Fruit fly (Drosophila melanogaster) whole organism, embryonic: ENCODE results near the gene CG9760.

Experiments
- Asciz ChIP-seq: fragments of 200-800 bp; sonication (Bioruptor generic); optimal IDR thresholded peaks from 2 replicates; lab custom pipeline; 2017; ENCODE audit warnings: missing biosample characterization, mild to moderate bottlenecking, missing genetic modification characterization, missing genetic modification reagents
- Bgb ChIP-seq: fragments of 200-800 bp; sonication (Bioruptor generic); IDR thresholded peaks from 2 replicates; pipeline ENCODE4 v1.3.6; 2022; ENCODE audit warnings: missing biosample characterization, missing genetic modification characterization; ENCODE audit not compliant: partially characterized antibody
- Bteb2 ChIP-seq: fragments of 200-800 bp; sonication (Bioruptor generic); optimal IDR thresholded peaks from 2 replicates; lab custom pipeline; 2016; ENCODE audit warnings: missing biosample characterization, missing genetic modification characterization
- CG10267 ChIP-seq: fragments of 200-800 bp; sonication (Bioruptor generic); optimal IDR thresholded peaks from 2 replicates; lab custom pipeline; 2018; ENCODE audit warnings: missing biosample characterization, mild to moderate bottlenecking, missing genetic modification characterization, moderate library complexity
- CG12155 ChIP-seq: fragments of 200-800 bp; sonication (Bioruptor generic); optimal IDR thresholded peaks from 3 replicates; lab custom pipeline; 2016; ENCODE audit warnings: missing biosample characterization, missing genetic modification characterization
- CG17829 ChIP-seq: fragments of 200-800 bp; optimal IDR thresholded peaks from 2 replicates; lab custom pipeline; 2019; ENCODE audit warnings: missing biosample characterization, mild to moderate bottlenecking, missing genetic modification characterization, moderate library complexity
- CG2199 ChIP-seq: fragments of 200-800 bp; sonication (Bioruptor generic); IDR thresholded peaks from 3 replicates; pipeline ENCODE4 v1.3.6; 2022; ENCODE audit warnings: missing biosample characterization, missing genetic modification characterization
- CG2875 ChIP-seq: fragments of 200-800 bp; sonication (Bioruptor generic); optimal IDR thresholded peaks from 2 replicates; lab custom pipeline; 2017; ENCODE audit warnings: missing biosample characterization, mild to moderate bottlenecking, missing genetic modification characterization, missing genetic modification reagents
- CG32772 ChIP-seq: fragments of 200-800 bp; sonication (Bioruptor generic); IDR thresholded peaks from 2 replicates; pipeline ENCODE4 v1.3.6; 2022; ENCODE audit warnings: missing biosample characterization, missing genetic modification characterization
- CG3407 ChIP-seq: fragments of 200-800 bp; sonication (Bioruptor generic); optimal IDR thresholded peaks from 2 replicates; lab custom pipeline; 2018; ENCODE audit warnings: missing biosample characterization, mild to moderate bottlenecking, missing genetic modification characterization
- CG42726 ChIP-seq: fragments of 200-800 bp; sonication (Bioruptor generic); IDR thresholded peaks from 2 replicates; pipeline ENCODE4 v1.3.6; 2022; ENCODE audit warnings: missing biosample characterization, missing genetic modification characterization; ENCODE audit not compliant: partially characterized antibody
- CG6791 ChIP-seq: fragments of 200-800 bp; sonication (Bioruptor generic); IDR thresholded peaks from 3 replicates; pipeline ENCODE4 v1.3.6; 2022; ENCODE audit warnings: missing biosample characterization, missing genetic modification characterization; ENCODE audit not compliant: partially characterized antibody
- CG7556 ChIP-seq: fragments of 200-800 bp; sonication (Bioruptor generic); optimal IDR thresholded peaks from 2 replicates; lab custom pipeline; 2017; ENCODE audit warnings: missing biosample characterization, mild to moderate bottlenecking, missing genetic modification characterization
- CG7928 ChIP-seq: fragments of 200-800 bp; sonication (Bioruptor generic); optimal IDR thresholded peaks from 2 replicates; lab custom pipeline; 2017; ENCODE audit warnings: missing biosample characterization, mild to moderate bottlenecking, missing genetic modification characterization
- Doc3 ChIP-seq: fragments of 200-800 bp; sonication (Bioruptor generic); IDR thresholded peaks from 3 replicates; pipeline ENCODE4 v1.3.6; 2022; ENCODE audit warnings: missing biosample characterization, missing genetic modification characterization; ENCODE audit not compliant: partially characterized antibody
- Dp ChIP-seq: fragments of 200-800 bp; sonication (Bioruptor generic); optimal IDR thresholded peaks from 2 replicates; lab custom pipeline; 2018; ENCODE audit warnings: missing biosample characterization, mild to moderate bottlenecking, missing genetic modification characterization, moderate library complexity
- Ets97D ChIP-seq: fragments of 200-800 bp; sonication (Bioruptor generic); optimal IDR thresholded peaks from 3 replicates; lab custom pipeline; 2016; ENCODE audit warnings: missing biosample characterization, missing genetic modification characterization
- Hr51 ChIP-seq, 2 experiments: fragments of 200-800 bp; sonication (Bioruptor generic); optimal IDR thresholded peaks; 2 replicates in 1 of 2; 3 replicates in 1 of 2; lab custom pipeline; 2016 to 2018; ENCODE audit warnings: missing biosample characterization in 2 of 2, missing genetic modification characterization in 2 of 2, mild to moderate bottlenecking in 1 of 2, moderate library complexity in 1 of 2
- Lim3 ChIP-seq: fragments of 200-800 bp; sonication (Bioruptor generic); IDR thresholded peaks from 2 replicates; pipeline ENCODE4 v1.3.6; 2022; ENCODE audit warnings: missing biosample characterization, missing genetic modification characterization
- Oli ChIP-seq: fragments of 200-800 bp; sonication (Bioruptor generic); optimal IDR thresholded peaks from 2 replicates; lab custom pipeline; 2018; ENCODE audit warnings: missing biosample characterization, mild to moderate bottlenecking, missing genetic modification characterization, moderate library complexity
- Poxn ChIP-seq: fragments of 200-800 bp; sonication (Bioruptor generic); IDR thresholded peaks from 2 replicates; pipeline ENCODE4 v1.3.6; 2022; ENCODE audit warnings: missing biosample characterization, missing genetic modification characterization
- Rfx ChIP-seq: fragments of 200-800 bp; sonication (Bioruptor generic); IDR thresholded peaks from 2 replicates; pipeline ENCODE4 v1.3.6; 2022; ENCODE audit warnings: missing biosample characterization, missing genetic modification characterization
- Scr ChIP-seq: fragments of 200-800 bp; sonication (Bioruptor generic); IDR thresholded peaks from 2 replicates; pipeline ENCODE4 v1.3.6; 2022; ENCODE audit warnings: missing biosample characterization, missing genetic modification characterization; ENCODE audit not compliant: partially characterized antibody
- Sin3A ChIP-seq: fragments of >200 bp; optimal IDR thresholded peaks from 2 replicates; lab custom pipeline; 2018
- Sox102F ChIP-seq: fragments of 200-800 bp; sonication (Bioruptor generic); optimal IDR thresholded peaks from 2 replicates; lab custom pipeline; 2018; ENCODE audit warnings: missing biosample characterization, mild to moderate bottlenecking, missing genetic modification characterization, moderate library complexity
- Sry-δ ChIP-seq: fragments of 200-800 bp; sonication (Bioruptor generic); optimal IDR thresholded peaks from 2 replicates; lab custom pipeline; 2016; ENCODE audit warnings: missing biosample characterization, missing genetic modification characterization
- Trl ChIP-seq, 3 experiments: fragments of >200 bp in 2 of 3; fragments of 200-800 bp in 1 of 3; sonication (Bioruptor generic) in 1 of 3; optimal IDR thresholded peaks; 2 replicates in 1 of 3; 3 replicates in 2 of 3; lab custom pipeline; 2016 to 2017; ENCODE audit warnings: missing biosample characterization in 1 of 3, missing genetic modification characterization in 1 of 3
- abd-A ChIP-seq: fragments of 200-800 bp; sonication (Bioruptor generic); optimal IDR thresholded peaks from 3 replicates; lab custom pipeline; 2019; ENCODE audit warnings: missing biosample characterization, mild to moderate bottlenecking, missing genetic modification characterization, moderate library complexity
- bbx ChIP-seq: fragments of 200-800 bp; sonication (Bioruptor generic); IDR thresholded peaks from 2 replicates; pipeline ENCODE4 v1.3.6; 2022; ENCODE audit warnings: missing biosample characterization, missing genetic modification characterization; ENCODE audit not compliant: partially characterized antibody
- cato ChIP-seq: fragments of 200-800 bp; sonication (Bioruptor generic); optimal IDR thresholded peaks from 2 replicates; lab custom pipeline; 2016; ENCODE audit warnings: missing biosample characterization, missing genetic modification characterization, borderline replicate concordance
- cg ChIP-seq: fragments of 200-800 bp; sonication (Bioruptor generic); optimal IDR thresholded peaks from 3 replicates; lab custom pipeline; 2019; ENCODE audit warnings: missing biosample characterization, mild to moderate bottlenecking, missing genetic modification characterization, moderate library complexity
- en ChIP-seq: fragments of 200-800 bp; sonication (Bioruptor generic); optimal IDR thresholded peaks from 2 replicates; lab custom pipeline; 2016; ENCODE audit warnings: missing biosample characterization, missing genetic modification characterization
- eve ChIP-seq, 2 experiments: fragments of >200 bp; optimal IDR thresholded peaks; 2 replicates each; lab custom pipeline; 2017; ENCODE audit warnings: missing biosample characterization in 2 of 2, missing genetic modification characterization in 2 of 2
- exex ChIP-seq: fragments of 200-800 bp; sonication (Bioruptor generic); optimal IDR thresholded peaks from 4 replicates; lab custom pipeline; 2018; ENCODE audit warnings: missing biosample characterization, mild to moderate bottlenecking, missing genetic modification characterization, moderate library complexity
- eyg ChIP-seq: fragments of 200-800 bp; sonication (Bioruptor generic); optimal IDR thresholded peaks from 3 replicates; lab custom pipeline; 2016; ENCODE audit warnings: missing biosample characterization, missing genetic modification characterization
- fd3F ChIP-seq: fragments of 200-800 bp; sonication (Bioruptor generic); optimal IDR thresholded peaks from 2 replicates; lab custom pipeline; 2018; ENCODE audit warnings: missing biosample characterization, mild to moderate bottlenecking, missing genetic modification characterization, moderate library complexity
- gfzf ChIP-seq: fragments of 200-800 bp; sonication (Bioruptor generic); optimal IDR thresholded peaks from 2 replicates; lab custom pipeline; 2016; ENCODE audit warnings: missing biosample characterization, mild to moderate bottlenecking, missing genetic modification characterization, moderate library complexity
- hbn ChIP-seq: fragments of 200-800 bp; sonication (Bioruptor generic); IDR thresholded peaks from 2 replicates; pipeline ENCODE4 v1.3.6; 2022; ENCODE audit warnings: missing biosample characterization, missing genetic modification characterization; ENCODE audit not compliant: partially characterized antibody
- nerfin-1 ChIP-seq: fragments of 200-800 bp; sonication (Bioruptor generic); optimal IDR thresholded peaks from 3 replicates; lab custom pipeline; 2019; ENCODE audit warnings: missing biosample characterization, mild to moderate bottlenecking, missing genetic modification characterization, moderate library complexity
- nmo ChIP-seq: fragments of 200-800 bp; sonication (Bioruptor generic); optimal IDR thresholded peaks from 2 replicates; lab custom pipeline; 2018; ENCODE audit warnings: missing biosample characterization, mild to moderate bottlenecking, missing genetic modification characterization, moderate library complexity
- nom ChIP-seq: fragments of 200-800 bp; sonication (Bioruptor generic); optimal IDR thresholded peaks from 2 replicates; lab custom pipeline; 2017; ENCODE audit warnings: missing biosample characterization, missing genetic modification characterization, mild to moderate bottlenecking, moderate library complexity, missing genetic modification reagents
- pros ChIP-seq: fragments of 200-800 bp; sonication (Bioruptor generic); optimal IDR thresholded peaks from 3 replicates; lab custom pipeline; 2019; ENCODE audit warnings: missing biosample characterization, mild to moderate bottlenecking, missing genetic modification characterization, moderate library complexity
- psq ChIP-seq: fragments of 200-800 bp; sonication (Bioruptor generic); optimal IDR thresholded peaks from 2 replicates; lab custom pipeline; 2017; ENCODE audit warnings: missing biosample characterization, missing genetic modification characterization
- sob ChIP-seq: fragments of 200-800 bp; sonication (Bioruptor generic); IDR thresholded peaks from 2 replicates; pipeline ENCODE4 v1.3.6; 2022; ENCODE audit warnings: missing biosample characterization, missing genetic modification characterization
- vnd ChIP-seq: fragments of 200-800 bp; sonication (Bioruptor generic); IDR thresholded peaks from 3 replicates; pipeline ENCODE4 v1.3.6; 2022; ENCODE audit warnings: missing biosample characterization, missing genetic modification characterization; ENCODE audit not compliant: partially characterized antibody

The CG9760 gene

dm6 chr3L:12146970-12147369 lies 16.6 kb downstream of the CG9760 start:
- TF ChIP-seq Trl (optimal IDR thresholded peaks at IDR 0.05; lab: Kevin White, UChicago): peak; percentile 64 to 68
- no peak for TF ChIP-seq Trl (GFP tag; optimal IDR thresholded peaks at IDR 0.05; lab: Kevin White, UChicago)
- no peak for TF ChIP-seq Poxn
- 0 out of 3 replicates have a peak, but pooled peaks have one; percentile 17 for TF ChIP-seq Doc3
- TF ChIP-seq Sox102F (GFP tag; lab: Kevin White, UChicago): no peak
- peak; percentile 76 for TF ChIP-seq psq
- no peak for TF ChIP-seq Bteb2 (GFP tag; lab: Kevin White, UChicago)
- TF ChIP-seq Lim3 (GFP tag; lab: Robert Waterston, UW): no peak
- TF ChIP-seq Sry-δ: no peak
- no peak for TF ChIP-seq CG7556 (GFP tag; lab: Kevin White, UChicago)
- TF ChIP-seq CG32772 (GFP tag; lab: Robert Waterston, UW): no peak
- peak; percentile 35; the same call in 1 of the 2 replicates for TF ChIP-seq bbx (GFP tag; lab: Robert Waterston, UW)
- no peak for TF ChIP-seq cg (GFP tag; lab: Kevin White, UChicago)
- no peak for TF ChIP-seq en
- TF ChIP-seq Hr51 (GFP tag; optimal IDR thresholded peaks at IDR 0.05; lab: Kevin White, UChicago): no peak
- peak; percentile 85 for TF ChIP-seq CG12155
- TF ChIP-seq, all 482 proteins: peak for 5

dm6 chr3L:12145709-12146694 lies 17.5 kb downstream of the CG9760 start, which contains the start of the genes eIF3l and Nrx-IV:
Gene eIF3l, minus strand, starts transcription at chr3L:12146097.
Gene Nrx-IV, plus strand, starts transcription at chr3L:12146519.
- peak; percentile 24 for TF ChIP-seq Sin3A
- no peak for TF ChIP-seq CG2875 (GFP tag; lab: Kevin White, UChicago)
- TF ChIP-seq psq: no peak
- TF ChIP-seq cato (GFP tag; lab: Kevin White, UChicago): no peak
- no peak for TF ChIP-seq eyg (GFP tag; lab: Kevin White, UChicago)
- TF ChIP-seq nerfin-1 (tag; lab: Kevin White, UChicago): no peak
- no peak for TF ChIP-seq CG2199
- peak; percentile 5 for TF ChIP-seq Dp (GFP tag; lab: Kevin White, UChicago)
- peak; percentile 14 for TF ChIP-seq Ets97D
- TF ChIP-seq Scr: peak; percentile 80
- TF ChIP-seq CG6791: peak; percentile 56
- no peak for TF ChIP-seq abd-A (tag; lab: Kevin White, UChicago)
- TF ChIP-seq vnd: peak; percentile 64; the same call in 1 of the 3 replicates
- TF ChIP-seq Asciz (GFP tag; lab: Kevin White, UChicago): no peak
- no peak for TF ChIP-seq en
- TF ChIP-seq exex: no peak
- peak; percentile 31 for TF ChIP-seq CG10267 (tag; lab: Kevin White, UChicago)
- TF ChIP-seq Rfx (GFP tag; lab: Robert Waterston, UW): no peak
- peak; percentile 59; the same call in 1 of the 2 replicates for TF ChIP-seq hbn (GFP tag; lab: Robert Waterston, UW)
- no peak for TF ChIP-seq sob (GFP tag; lab: Robert Waterston, UW)
- peak; percentile 40; the same call in 1 of the 2 replicates for TF ChIP-seq Bgb (GFP tag; lab: Robert Waterston, UW)
- no peak for TF ChIP-seq fd3F
- TF ChIP-seq gfzf (GFP tag; lab: Kevin White, UChicago): peak; percentile 81
- TF ChIP-seq CG7928: no peak
- no peak for TF ChIP-seq Oli (tag; lab: Kevin White, UChicago)
- no peak for TF ChIP-seq CG17829 (tag; lab: Kevin White, UChicago)
- TF ChIP-seq eve (GFP tag; optimal IDR thresholded peaks at IDR 0.05; lab: Kevin White, UChicago): no peak
- no peak for TF ChIP-seq pros (GFP tag; lab: Kevin White, UChicago)
- TF ChIP-seq nom (GFP tag; lab: Kevin White, UChicago): no peak
- TF ChIP-seq CG3407 (GFP tag; lab: Kevin White, UChicago): no peak
- TF ChIP-seq nmo (GFP tag; lab: Kevin White, UChicago): peak; percentile 35
- TF ChIP-seq CG42726 (GFP tag; lab: Robert Waterston, UW): peak; percentile 57
